Fruit fly (Drosophila melanogaster): ENCODE data around the gene Dci.

The Dci gene

dm6 chr3L:837552-838187, 13.5 kb upstream of the Dci start, which contains the start of the genes CG13901 and CG13887 (continued):
- TF ChIP-seq Pdp1 (GFP tag; optimal IDR thresholded peaks at IDR 0.05) = peak; percentile 84 to 95
- peak; percentile 89 for TF ChIP-seq Atf3 (GFP tag; optimal IDR thresholded peaks at IDR 0.05)
- peak; percentile 84 for TF ChIP-seq CG11695 (GFP tag; IDR thresholded peaks at IDR 0.05)
- TF ChIP-seq so (GFP tag; IDR thresholded peaks at IDR 0.05) = peak; percentile 84; the same call in 2 of the 3 replicates
- peak; percentile 82 for TF ChIP-seq klu (GFP tag; IDR thresholded peaks at IDR 0.05)
- peak; percentile 94 for TF ChIP-seq Abd-B (GFP tag; optimal IDR thresholded peaks at IDR 0.05)
- TF ChIP-seq CG30431 (GFP tag; optimal IDR thresholded peaks at IDR 0.05) = peak; percentile 67
- no peak for TF ChIP-seq pita (GFP tag; optimal IDR thresholded peaks at IDR 0.05)
- TF ChIP-seq Bdp1 (GFP tag; optimal IDR thresholded peaks at IDR 0.05) = peak; percentile 84
- peak; percentile 58 for TF ChIP-seq CG10274 (GFP tag; optimal IDR thresholded peaks at IDR 0.05)
- peak; percentile 76 for TF ChIP-seq CG9437 (GFP tag; optimal IDR thresholded peaks at IDR 0.05)
- peak; percentile 93 for TF ChIP-seq phol (tag; optimal IDR thresholded peaks at IDR 0.05)
- peak; percentile 73 for TF ChIP-seq Sry-δ (GFP tag; optimal IDR thresholded peaks at IDR 0.05)
- TF ChIP-seq hb (GFP tag; IDR thresholded peaks at IDR 0.05; ENCODE audit: partially characterized antibody) = no peak
- TF ChIP-seq lbe (GFP tag; optimal IDR thresholded peaks at IDR 0.05) = peak; percentile 84
- peak; percentile 88 for TF ChIP-seq CG1647 (GFP tag; optimal IDR thresholded peaks at IDR 0.05)
- no peak for TF ChIP-seq unc-4 (GFP tag; IDR thresholded peaks at IDR 0.05; ENCODE audit: partially characterized antibody)
- peak; percentile 82 for TF ChIP-seq stc (GFP tag; IDR thresholded peaks at IDR 0.05)
- TF ChIP-seq corto (GFP tag; optimal IDR thresholded peaks at IDR 0.05) = peak; percentile 62
- TF ChIP-seq oc (tag; optimal IDR thresholded peaks at IDR 0.05) = peak; percentile 82
- peak; percentile 83 for TF ChIP-seq al (GFP tag; IDR thresholded peaks at IDR 0.05)
- peak; percentile 86 for TF ChIP-seq MESR4 (GFP tag; optimal IDR thresholded peaks at IDR 0.05)
- peak; percentile 91 for TF ChIP-seq Bteb2 (GFP tag; optimal IDR thresholded peaks at IDR 0.05)
- TF ChIP-seq CG3407 (GFP tag; optimal IDR thresholded peaks at IDR 0.05) = peak; percentile 83
- TF ChIP-seq Aef1 (GFP tag; IDR thresholded peaks at IDR 0.05) = peak; percentile 86
- TF ChIP-seq Lhr (GFP tag; optimal IDR thresholded peaks at IDR 0.05) = peak; percentile 85
- peak; percentile 84 for TF ChIP-seq fd96Cb (tag; optimal IDR thresholded peaks at IDR 0.05)
- TF ChIP-seq tup (GFP tag; optimal IDR thresholded peaks at IDR 0.05) = peak; percentile 82
- TF ChIP-seq CG1529 (GFP tag; optimal IDR thresholded peaks at IDR 0.05) = peak; percentile 79
- peak; percentile 70 for TF ChIP-seq Nf-YB (GFP tag; optimal IDR thresholded peaks at IDR 0.05)
- TF ChIP-seq CHES-1-like (GFP tag; optimal IDR thresholded peaks at IDR 0.05) = peak; percentile 94
- TF ChIP-seq kni (GFP tag; optimal IDR thresholded peaks at IDR 0.05) = peak; percentile 54
- TF ChIP-seq CG17802 (tag; optimal IDR thresholded peaks at IDR 0.05) = peak; percentile 69
- peak; percentile 78 for TF ChIP-seq CG11093 (GFP tag; IDR thresholded peaks at IDR 0.05)
- TF ChIP-seq CG7963 (GFP tag; IDR thresholded peaks at IDR 0.05; ENCODE audit: partially characterized antibody) = no peak
- TF ChIP-seq cato (GFP tag; optimal IDR thresholded peaks at IDR 0.05; ENCODE audit: borderline replicate concordance) = peak; percentile 84
- TF ChIP-seq CG30403 (GFP tag; optimal IDR thresholded peaks at IDR 0.05) = peak; percentile 96
- peak; percentile 28; the same call in 1 of the 2 replicates for TF ChIP-seq Poxn (GFP tag; IDR thresholded peaks at IDR 0.05)
- TF ChIP-seq CG2712 (tag; optimal IDR thresholded peaks at IDR 0.05) = peak; percentile 92
- TF ChIP-seq CG4360 (GFP tag; IDR thresholded peaks at IDR 0.05) = no peak
- TF ChIP-seq CG9727 (GFP tag; optimal IDR thresholded peaks at IDR 0.05) = peak; percentile 75
- TF ChIP-seq CG6791 (GFP tag; IDR thresholded peaks at IDR 0.05; ENCODE audit: partially characterized antibody) = no peak
- TF ChIP-seq chinmo (GFP tag; IDR thresholded peaks at IDR 0.05; ENCODE audit: partially characterized antibody) = no peak
- TF ChIP-seq exex (tag; optimal IDR thresholded peaks at IDR 0.05) = peak; percentile 59
- TF ChIP-seq H2.0 (GFP tag; IDR thresholded peaks at IDR 0.05) = peak; percentile 84
- peak; percentile 80 for TF ChIP-seq B-H1 (GFP tag; IDR thresholded peaks at IDR 0.05)
- peak; percentile 93 for TF ChIP-seq Camta (GFP tag; optimal IDR thresholded peaks at IDR 0.05)
- peak; percentile 78 for TF ChIP-seq pb (GFP tag; optimal IDR thresholded peaks at IDR 0.05)
- TF ChIP-seq CG2889 (GFP tag; IDR thresholded peaks at IDR 0.05) = peak; percentile 80

Data from whole organism, embryonic.